Worm (Caenorhabditis elegans): ENCODE measurements around the gene fbxa-196.

The fbxa-196 gene

ce11 chrV:6442037-6442436 is 6.4 kb upstream of the fbxa-196 start, which contains the start of gene T05H4.3:
TSS of gene T05H4.3 (plus strand) at chrV:6442337.
- no peak for TF ChIP-seq ceh-40 (GFP tag; IDR thresholded peaks at IDR 0.05)
- TF ChIP-seq attf-6 (GFP tag; IDR thresholded peaks at IDR 0.05), result no peak
- TF ChIP-seq chd-7 (tag; optimal IDR thresholded peaks at IDR 0.05), result no peak
- no peak for TF ChIP-seq D2030.7 (GFP tag; IDR thresholded peaks at IDR 0.05)

- TF ChIP-seq lsl-1 (GFP tag; optimal IDR thresholded peaks at IDR 0.05), result peak; percentile 67
- no peak for TF ChIP-seq sea-2 (GFP tag; IDR thresholded peaks at IDR 0.05)
- peak; percentile 82 for TF ChIP-seq nhr-80 (tag; optimal IDR thresholded peaks at IDR 0.05)
- TF ChIP-seq hmg-1.2 (GFP tag; IDR thresholded peaks at IDR 0.05), result peak; percentile 68; the same call in 1 of the 2 replicates
- TF ChIP-seq dox-1 (GFP tag; IDR thresholded peaks at IDR 0.05), result 0 out of 2 replicates have a peak, but pooled peaks have one; percentile 30
- TF ChIP-seq ztf-6 (GFP tag; IDR thresholded peaks at IDR 0.05), result no peak
- peak; percentile 62 for TF ChIP-seq F33H1.4 (GFP tag; IDR thresholded peaks at IDR 0.05)
- peak; percentile 39; the same call in 1 of the 2 replicates for TF ChIP-seq madf-6 (GFP tag; IDR thresholded peaks at IDR 0.05)
Measured at ce11 chrV:6450129-6451011, 1.9 kb downstream of the fbxa-196 start, which contains the start of gene acl-8. TSS of gene acl-8 (plus strand) at chrV:6450870.

- no peak for TF ChIP-seq ztf-6 (GFP tag; IDR thresholded peaks at IDR 0.05)
- no peak for TF ChIP-seq tlf-1 (GFP tag; optimal IDR thresholded peaks at IDR 0.05)
- peak; percentile 35; the same call in 1 of the 2 replicates for TF ChIP-seq B0336.3 (GFP tag; IDR thresholded peaks at IDR 0.05)
- no peak for TF ChIP-seq somi-1 (GFP tag; optimal IDR thresholded peaks at IDR 0.05)
- TF ChIP-seq nfya-2 (GFP tag; IDR thresholded peaks at IDR 0.05), result no peak
- TF ChIP-seq ekl-4 (GFP tag; IDR thresholded peaks at IDR 0.05), result 0 out of 2 replicates have a peak, but pooled peaks have one; percentile 11
- TF ChIP-seq rcor-1 (GFP tag; IDR thresholded peaks at IDR 0.05), result 0 out of 2 replicates have a peak, but pooled peaks have one; percentile 7
- peak; percentile 53 for TF ChIP-seq madf-6 (GFP tag; IDR thresholded peaks at IDR 0.05)
- peak; percentile 25 for TF ChIP-seq ceh-79 (tag; optimal IDR thresholded peaks at IDR 0.05)
Measured at ce11 chrV:6453122-6453521, 4.7 kb downstream of the fbxa-196 start, which contains the start of gene acl-9. TSS of gene acl-9 (plus strand) at chrV:6453226.

- TF ChIP-seq F55B11.4 (tag; optimal IDR thresholded peaks at IDR 0.05; ENCODE audit: borderline replicate concordance, insufficient read depth) (no peak), F22D6.2 (tag; optimal IDR thresholded peaks at IDR 0.05) (no peak), atf-7 (tag; optimal IDR thresholded peaks at IDR 0.05) (no peak), ekl-4 (GFP tag; IDR thresholded peaks at IDR 0.05) (no peak), tlf-1 (GFP tag; optimal IDR thresholded peaks at IDR 0.05) (no peak), snpc-4 (GFP tag; optimal IDR thresholded peaks at IDR 0.05) (no peak), snpc-4 (tag; optimal IDR thresholded peaks at IDR 0.05) (no peak), T26A5.8 (tag; optimal IDR thresholded peaks at IDR 0.05) (no peak), sdz-38 (tag; optimal IDR thresholded peaks at IDR 0.05) (no peak), ztf-25 (GFP tag; IDR thresholded peaks at IDR 0.05) (no peak)
Measured at ce11 chrV:6456903-6457302, 8.4 kb downstream of the fbxa-196 start.

ce11 chrV:6458302-6458998 is 10.0 kb downstream of the fbxa-196 start:
- TF ChIP-seq C17E4.6 (GFP tag; IDR thresholded peaks at IDR 0.05) (no peak), F22D6.2 (tag; optimal IDR thresholded peaks at IDR 0.05) (no peak), attf-5 (GFP tag; optimal IDR thresholded peaks at IDR 0.05) (no peak), aptf-3 (GFP tag; IDR thresholded peaks at IDR 0.05) (no peak), him-1 (tag; optimal IDR thresholded peaks at IDR 0.05) (no peak), repo-1 (tag; optimal IDR thresholded peaks at IDR 0.05) (no peak), mxl-1 (tag; optimal IDR thresholded peaks at IDR 0.05) (no peak), ccch-3 (GFP tag; optimal IDR thresholded peaks at IDR 0.05) (no peak), athp-1 (tag; optimal IDR thresholded peaks at IDR 0.05) (no peak), mes-4 (tag; optimal IDR thresholded peaks at IDR 0.05) (no peak)

Measured in whole organism, young adult.